Fruit fly (Drosophila melanogaster): ENCODE results near the gene tj.

Gene tj

dm6 chr2L:19463405-19463804 lies 662 bp upstream of the tj start:
- TF ChIP-seq Ets98B (GFP tag; IDR thresholded peaks at IDR 0.05) (no peak), Pif1A (GFP tag; optimal IDR thresholded peaks at IDR 0.05) (peak; percentile 2), CG10348 (GFP tag; IDR thresholded peaks at IDR 0.05) (no peak), CG12605 (GFP tag; IDR thresholded peaks at IDR 0.05) (0 out of 2 replicates have a peak, but pooled peaks have one; percentile 7), CG34367 (tag; optimal IDR thresholded peaks at IDR 0.05) (no peak), fd96Ca (GFP tag; IDR thresholded peaks at IDR 0.05) (no peak), CG15710 (tag; optimal IDR thresholded peaks at IDR 0.05) (no peak), CG8159 (tag; optimal IDR thresholded peaks at IDR 0.05) (no peak), gl (tag; optimal IDR thresholded peaks at IDR 0.05) (no peak), CG8301 (tag; optimal IDR thresholded peaks at IDR 0.05) (peak; percentile 8), EcR (GFP tag; optimal IDR thresholded peaks at IDR 0.05) (no peak), CG17806 (tag; optimal IDR thresholded peaks at IDR 0.05) (no peak), rn (GFP tag; IDR thresholded peaks at IDR 0.05) (no peak), CG4496 (GFP tag; IDR thresholded peaks at IDR 0.05) (no peak), D1 (tag; optimal IDR thresholded peaks at IDR 0.05) (no peak), Pif1B (GFP tag; optimal IDR thresholded peaks at IDR 0.05) (no peak), CG32121 (GFP tag; IDR thresholded peaks at IDR 0.05) (no peak), CG14655 (GFP tag; optimal IDR thresholded peaks at IDR 0.05) (peak; percentile 70), CG13204 (GFP tag; optimal IDR thresholded peaks at IDR 0.05) (no peak), CG9948 (tag; optimal IDR thresholded peaks at IDR 0.05) (peak; percentile 23), Snoo (tag; optimal IDR thresholded peaks at IDR 0.05) (no peak)

- no peak for TF ChIP-seq CG10348 (GFP tag; IDR thresholded peaks at IDR 0.05)
- TF ChIP-seq D1 (tag; optimal IDR thresholded peaks at IDR 0.05): no peak
- no peak for TF ChIP-seq CG34367 (tag; optimal IDR thresholded peaks at IDR 0.05)
- no peak for TF ChIP-seq Pif1A (GFP tag; optimal IDR thresholded peaks at IDR 0.05)
- TF ChIP-seq rn (GFP tag; IDR thresholded peaks at IDR 0.05): no peak
- no peak for TF ChIP-seq Ets98B (GFP tag; IDR thresholded peaks at IDR 0.05)
- no peak for TF ChIP-seq CG17806 (tag; optimal IDR thresholded peaks at IDR 0.05)
- TF ChIP-seq Pif1B (GFP tag; optimal IDR thresholded peaks at IDR 0.05): no peak
- TF ChIP-seq gl (tag; optimal IDR thresholded peaks at IDR 0.05): no peak
- no peak for TF ChIP-seq CG12605 (GFP tag; IDR thresholded peaks at IDR 0.05)
- no peak for TF ChIP-seq fd96Ca (GFP tag; IDR thresholded peaks at IDR 0.05)
- TF ChIP-seq Snoo (tag; optimal IDR thresholded peaks at IDR 0.05): no peak
- no peak for TF ChIP-seq CG15710 (tag; optimal IDR thresholded peaks at IDR 0.05)
- no peak for TF ChIP-seq CG4496 (GFP tag; IDR thresholded peaks at IDR 0.05)
Measured at dm6 chr2L:19469090-19469489, 5.0 kb downstream of the tj start.

- TF ChIP-seq CG15710 (tag; optimal IDR thresholded peaks at IDR 0.05): no peak
- TF ChIP-seq CG8159 (tag; optimal IDR thresholded peaks at IDR 0.05): peak; percentile 41
- TF ChIP-seq gl (tag; optimal IDR thresholded peaks at IDR 0.05): no peak
- no peak for TF ChIP-seq CG8301 (tag; optimal IDR thresholded peaks at IDR 0.05)
Measured at dm6 chr2L:19469751-19470150, 5.7 kb downstream of the tj start.

- TF ChIP-seq Snoo (tag; optimal IDR thresholded peaks at IDR 0.05): no peak
- TF ChIP-seq CG14655 (GFP tag; optimal IDR thresholded peaks at IDR 0.05): no peak
- no peak for TF ChIP-seq CG15710 (tag; optimal IDR thresholded peaks at IDR 0.05)
- no peak for TF ChIP-seq CG12605 (GFP tag; IDR thresholded peaks at IDR 0.05)
- no peak for TF ChIP-seq fd96Ca (GFP tag; IDR thresholded peaks at IDR 0.05)
- TF ChIP-seq CG10348 (GFP tag; IDR thresholded peaks at IDR 0.05): no peak
- TF ChIP-seq CG17806 (tag; optimal IDR thresholded peaks at IDR 0.05): no peak
- no peak for TF ChIP-seq EcR (GFP tag; optimal IDR thresholded peaks at IDR 0.05)
- TF ChIP-seq CG8159 (tag; optimal IDR thresholded peaks at IDR 0.05): no peak
- no peak for TF ChIP-seq CG9948 (tag; optimal IDR thresholded peaks at IDR 0.05)
- no peak for TF ChIP-seq CG4496 (GFP tag; IDR thresholded peaks at IDR 0.05)
- TF ChIP-seq Pif1B (GFP tag; optimal IDR thresholded peaks at IDR 0.05): no peak
- no peak for TF ChIP-seq Ets98B (GFP tag; IDR thresholded peaks at IDR 0.05)
- no peak for TF ChIP-seq gl (tag; optimal IDR thresholded peaks at IDR 0.05)
- TF ChIP-seq CG34367 (tag; optimal IDR thresholded peaks at IDR 0.05): no peak
- TF ChIP-seq D1 (tag; optimal IDR thresholded peaks at IDR 0.05): no peak
- no peak for TF ChIP-seq CG8301 (tag; optimal IDR thresholded peaks at IDR 0.05)
- TF ChIP-seq CG32121 (GFP tag; IDR thresholded peaks at IDR 0.05): no peak
Measured at dm6 chr2L:19472256-19472655, 8.2 kb downstream of the tj start.

- TF ChIP-seq D1 (tag; optimal IDR thresholded peaks at IDR 0.05) (no peak), EcR (GFP tag; optimal IDR thresholded peaks at IDR 0.05) (no peak), CG8159 (tag; optimal IDR thresholded peaks at IDR 0.05) (no peak), CG14655 (GFP tag; optimal IDR thresholded peaks at IDR 0.05) (no peak), CG10348 (GFP tag; IDR thresholded peaks at IDR 0.05) (no peak), Ets98B (GFP tag; IDR thresholded peaks at IDR 0.05) (no peak), fd96Ca (GFP tag; IDR thresholded peaks at IDR 0.05) (no peak), CG9948 (tag; optimal IDR thresholded peaks at IDR 0.05) (no peak), Pif1B (GFP tag; optimal IDR thresholded peaks at IDR 0.05) (no peak), CG34367 (tag; optimal IDR thresholded peaks at IDR 0.05) (no peak), CG15710 (tag; optimal IDR thresholded peaks at IDR 0.05) (no peak), gl (tag; optimal IDR thresholded peaks at IDR 0.05) (no peak)
Measured at dm6 chr2L:19473397-19474009, 9.4 kb downstream of the tj start.

- TF ChIP-seq CG15710 (tag; optimal IDR thresholded peaks at IDR 0.05): no peak
- TF ChIP-seq D1 (tag; optimal IDR thresholded peaks at IDR 0.05): no peak
- TF ChIP-seq CG4496 (GFP tag; IDR thresholded peaks at IDR 0.05): no peak
- TF ChIP-seq Snoo (tag; optimal IDR thresholded peaks at IDR 0.05): no peak
- no peak for TF ChIP-seq CG8301 (tag; optimal IDR thresholded peaks at IDR 0.05)
- TF ChIP-seq CG10348 (GFP tag; IDR thresholded peaks at IDR 0.05): no peak
- no peak for TF ChIP-seq EcR (GFP tag; optimal IDR thresholded peaks at IDR 0.05)
- TF ChIP-seq fd96Ca (GFP tag; IDR thresholded peaks at IDR 0.05): no peak
- no peak for TF ChIP-seq CG32121 (GFP tag; IDR thresholded peaks at IDR 0.05)
- no peak for TF ChIP-seq Pif1A (GFP tag; optimal IDR thresholded peaks at IDR 0.05)
- no peak for TF ChIP-seq Pif1B (GFP tag; optimal IDR thresholded peaks at IDR 0.05)
- TF ChIP-seq CG17806 (tag; optimal IDR thresholded peaks at IDR 0.05): no peak
- TF ChIP-seq gl (tag; optimal IDR thresholded peaks at IDR 0.05): no peak
- TF ChIP-seq CG9948 (tag; optimal IDR thresholded peaks at IDR 0.05): no peak
Measured at dm6 chr2L:19479249-19479984, 15.3 kb downstream of the tj start.
